Worm (Caenorhabditis elegans) whole organism, late embryonic: ENCODE data around the gene F58H1.2.

Experiments used
- F13H6.1 ChIP-seq: sonication (generic microtip); optimal IDR thresholded peaks from 2 replicates; lab custom pipeline; 2016; ENCODE audit warnings: missing genetic modification characterization, missing compliant biosample characterization
- ama-1 ChIP-seq: fragments of 150-350 bp; optimal IDR thresholded peaks from 2 replicates; lab custom pipeline; 2014
- ceh-48 ChIP-seq: sonication (generic microtip); optimal IDR thresholded peaks from 2 replicates; lab custom pipeline; 2016; ENCODE audit warnings: missing genetic modification characterization, inconsistent platforms, missing compliant biosample characterization
- dmd-4 ChIP-seq: sonication (generic microtip); optimal IDR thresholded peaks from 2 replicates; lab custom pipeline; 2016; ENCODE audit warnings: borderline replicate concordance, missing genetic modification characterization, missing compliant biosample characterization
- gmeb-2 ChIP-seq: sonication (generic microtip); optimal IDR thresholded peaks from 2 replicates; lab custom pipeline; 2016; ENCODE audit warnings: missing genetic modification characterization, inconsistent platforms, missing compliant biosample characterization
- hlh-13 ChIP-seq: fragments of 200-800 bp; sonication (Bioruptor generic); optimal IDR thresholded peaks from 2 replicates; lab custom pipeline; 2018; ENCODE audit warnings: mild to moderate bottlenecking, missing genetic modification characterization, missing compliant biosample characterization
- pha-2 ChIP-seq: sonication (generic microtip); optimal IDR thresholded peaks from 2 replicates; lab custom pipeline; 2017; ENCODE audit warnings: mild to moderate bottlenecking, missing genetic modification characterization, missing compliant biosample characterization
- pha-4 ChIP-seq: fragments of 150-350 bp; optimal IDR thresholded peaks from 2 replicates; lab custom pipeline; 2018; ENCODE audit warnings: missing biosample characterization, missing genetic modification reagents, missing genetic modification characterization
- pqm-1 ChIP-seq: sonication (generic microtip); optimal IDR thresholded peaks from 2 replicates; lab custom pipeline; 2016; ENCODE audit warnings: missing genetic modification characterization, missing compliant biosample characterization
- rnt-1 ChIP-seq: sonication (generic microtip); optimal IDR thresholded peaks from 2 replicates; lab custom pipeline; 2016; ENCODE audit warnings: missing genetic modification characterization, missing compliant biosample characterization
- zip-5 ChIP-seq: sonication (generic microtip); optimal IDR thresholded peaks from 2 replicates; lab custom pipeline; 2016; ENCODE audit warnings: missing genetic modification characterization, missing compliant biosample characterization

ce11 chrV:11891143-11891862, 37.6 kb upstream of the F58H1.2 start, which contains the start of the genes sodh-2 and srx-76:
- TF ChIP-seq dmd-4 (tag; lab: Kevin White, UChicago), result no peak
- TF ChIP-seq pha-2 (tag; lab: Kevin White, UChicago), result no peak
- TF ChIP-seq ama-1 (lab: Kevin White, UChicago), result no peak
- no peak for TF ChIP-seq ceh-48 (tag; lab: Kevin White, UChicago)
- TF ChIP-seq hlh-13 (GFP tag; lab: Kevin White, UChicago), result no peak
- no peak for TF ChIP-seq pqm-1 (tag; lab: Kevin White, UChicago)
- TF ChIP-seq pha-4 (tag; lab: Kevin White, UChicago), result no peak
- no peak for TF ChIP-seq F13H6.1 (tag; lab: Kevin White, UChicago)
- TF ChIP-seq rnt-1, result no peak
- no peak for TF ChIP-seq gmeb-2 (tag; lab: Kevin White, UChicago)
- no peak for TF ChIP-seq zip-5 (tag; lab: Kevin White, UChicago)
